Fruit fly (Drosophila melanogaster): Measurements from ENCODE around the gene Dad1.

DNA sequence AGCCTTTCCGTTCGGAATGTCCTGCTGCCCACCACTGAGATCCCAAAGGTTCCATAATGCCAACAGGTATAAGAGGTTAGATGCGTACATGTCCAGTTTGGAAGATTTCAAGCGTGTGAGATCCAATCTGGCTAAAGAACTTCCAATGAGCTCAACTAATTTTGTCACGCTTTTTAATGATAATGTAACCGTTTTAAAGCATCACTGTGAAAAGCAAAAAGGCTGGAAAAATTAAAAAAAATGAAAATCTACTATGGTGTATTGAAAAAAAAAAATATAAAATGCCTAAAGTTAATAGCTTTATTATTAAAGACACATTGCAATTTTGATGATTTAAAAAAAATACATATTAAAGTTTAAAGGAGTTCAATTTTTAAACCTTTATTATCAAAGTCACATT is 9.2 kb upstream of the Dad1 start, which contains the start of gene Acp29AB:
- TF ChIP-seq toe (GFP tag; optimal IDR thresholded peaks at IDR 0.05), result no peak
- TF ChIP-seq Crg-1 (GFP tag; optimal IDR thresholded peaks at IDR 0.05), result no peak
- TF ChIP-seq tj (GFP tag; optimal IDR thresholded peaks at IDR 0.05), result no peak
- TF ChIP-seq Hr96 (GFP tag; optimal IDR thresholded peaks at IDR 0.05), result no peak
- peak; percentile 62 for TF ChIP-seq kay (GFP tag; ENCODE audit: borderline replicate concordance)
- TF ChIP-seq CG5204 (GFP tag; optimal IDR thresholded peaks at IDR 0.05), result no peak
- no peak for TF ChIP-seq Mnt (GFP tag; optimal IDR thresholded peaks at IDR 0.05)
- TF ChIP-seq bab1 (GFP tag; optimal IDR thresholded peaks at IDR 0.05), result no peak
- TF ChIP-seq CG11617 (GFP tag; optimal IDR thresholded peaks at IDR 0.05), result no peak
- no peak for TF ChIP-seq ovo (GFP tag; optimal IDR thresholded peaks at IDR 0.05)
- TF ChIP-seq CG7045 (GFP tag; optimal IDR thresholded peaks at IDR 0.05), result no peak
- no peak for TF ChIP-seq cnc (optimal IDR thresholded peaks at IDR 0.05)
- TF ChIP-seq Clk (GFP tag; optimal IDR thresholded peaks at IDR 0.05), result no peak
- no peak for TF ChIP-seq cic (GFP tag; optimal IDR thresholded peaks at IDR 0.05)
